Worm (Caenorhabditis elegans) whole organism, L3 larva: ENCODE data around the gene T21C9.6.

ENCODE experiments used
- aly-2 ChIP-seq: fragments of 150-350 bp; optimal IDR thresholded peaks from 2 replicates; lab custom pipeline; 2014; ENCODE audit warnings: missing biosample characterization, missing genetic modification characterization
- ama-1 ChIP-seq: fragments of 150-350 bp; optimal IDR thresholded peaks from 2 replicates; lab custom pipeline; 2018
- ceh-16 ChIP-seq: sonication (generic microtip); optimal IDR thresholded peaks from 2 replicates; lab custom pipeline; 2017; ENCODE audit warnings: missing biosample characterization, missing genetic modification characterization
- ceh-28 ChIP-seq: fragments of 150-350 bp; optimal IDR thresholded peaks from 2 replicates; lab custom pipeline; 2014; ENCODE audit warnings: missing biosample characterization, missing genetic modification reagents, missing genetic modification characterization
- egl-27 ChIP-seq: sonication (generic microtip); optimal IDR thresholded peaks from 4 replicates; lab custom pipeline; 2017; ENCODE audit warnings: missing biosample characterization, missing genetic modification reagents, missing genetic modification characterization
- egl-5 ChIP-seq: fragments of 150-350 bp; optimal IDR thresholded peaks from 2 replicates; lab custom pipeline; 2017; ENCODE audit warnings: missing biosample characterization, missing genetic modification reagents, missing genetic modification characterization, inconsistent platforms
- elt-1 ChIP-seq: fragments of 150-350 bp; optimal IDR thresholded peaks from 2 replicates; lab custom pipeline; 2014; ENCODE audit warnings: missing biosample characterization, missing genetic modification characterization
- elt-2 ChIP-seq: sonication (generic microtip); optimal IDR thresholded peaks from 2 replicates; lab custom pipeline; 2016; ENCODE audit warnings: missing genetic modification reagents, mild to moderate bottlenecking, missing genetic modification characterization, missing compliant biosample characterization
- elt-3 ChIP-seq, 3 experiments: fragments of 150-350 bp in 1 of 3; sonication (generic microtip) in 2 of 3; optimal IDR thresholded peaks; 2 replicates in 2 of 3; 4 replicates in 1 of 3; lab custom pipeline; 2014 to 2017; ENCODE audit warnings: missing biosample characterization in 3 of 3, missing genetic modification characterization in 3 of 3
- eor-1 ChIP-seq, 2 experiments: fragments of 150-350 bp; optimal IDR thresholded peaks; 2 replicates each; lab custom pipeline; 2014 to 2018; ENCODE audit warnings: missing biosample characterization in 2 of 2, missing genetic modification characterization in 2 of 2
- fkh-10 ChIP-seq: sonication (generic microtip); optimal IDR thresholded peaks from 2 replicates; lab custom pipeline; 2017; ENCODE audit warnings: missing biosample characterization, missing genetic modification reagents, missing genetic modification characterization
- fkh-2 ChIP-seq: fragments of 150-350 bp; optimal IDR thresholded peaks from 2 replicates; lab custom pipeline; 2014; ENCODE audit warnings: missing biosample characterization, missing genetic modification reagents, missing genetic modification characterization
- fos-1 ChIP-seq: fragments of 150-350 bp; optimal IDR thresholded peaks from 2 replicates; lab custom pipeline; 2014; ENCODE audit warnings: missing biosample characterization, missing genetic modification characterization
- jun-1 ChIP-seq: fragments of 150-350 bp; optimal IDR thresholded peaks from 2 replicates; lab custom pipeline; 2014; ENCODE audit warnings: missing biosample characterization, missing genetic modification reagents, missing genetic modification characterization
- lin-15B ChIP-seq: fragments of 150-350 bp; optimal IDR thresholded peaks from 2 replicates; lab custom pipeline; 2014; ENCODE audit warnings: missing biosample characterization, missing genetic modification characterization
- lin-39 ChIP-seq: fragments of 150-350 bp; optimal IDR thresholded peaks from 2 replicates; lab custom pipeline; 2018; ENCODE audit warnings: missing biosample characterization, missing genetic modification reagents, missing genetic modification characterization
- lsy-12 ChIP-seq: sonication (generic microtip); optimal IDR thresholded peaks from 2 replicates; lab custom pipeline; 2016; ENCODE audit warnings: mild to moderate bottlenecking, missing genetic modification characterization, missing compliant biosample characterization
- mdl-1 ChIP-seq: fragments of 150-350 bp; optimal IDR thresholded peaks from 2 replicates; lab custom pipeline; 2014; ENCODE audit warnings: missing biosample characterization, missing genetic modification characterization
- mml-1 ChIP-seq: fragments of 150-350 bp; sonication (generic microtip); optimal IDR thresholded peaks from 3 replicates; lab custom pipeline; 2014; ENCODE audit warnings: missing biosample characterization, missing genetic modification characterization
- nhr-11 ChIP-seq: fragments of 150-350 bp; optimal IDR thresholded peaks from 2 replicates; lab custom pipeline; 2014; ENCODE audit warnings: missing biosample characterization, missing genetic modification characterization
- nhr-12 ChIP-seq: fragments of 150-350 bp; optimal IDR thresholded peaks from 2 replicates; lab custom pipeline; 2014; ENCODE audit warnings: missing biosample characterization, missing genetic modification characterization
- nhr-237 ChIP-seq: fragments of 150-350 bp; optimal IDR thresholded peaks from 2 replicates; lab custom pipeline; 2014; ENCODE audit warnings: missing biosample characterization, missing genetic modification characterization
- nhr-28 ChIP-seq: fragments of 150-350 bp; optimal IDR thresholded peaks from 2 replicates; lab custom pipeline; 2014; ENCODE audit warnings: missing biosample characterization, missing genetic modification characterization
- nhr-43 ChIP-seq: sonication (generic microtip); optimal IDR thresholded peaks from 2 replicates; lab custom pipeline; 2016; ENCODE audit warnings: mild to moderate bottlenecking, missing genetic modification characterization, missing compliant biosample characterization; ENCODE audit not compliant: poor library complexity, severe bottlenecking
- nhr-76 ChIP-seq: fragments of 150-350 bp; sonication (generic microtip); optimal IDR thresholded peaks from 5 replicates; lab custom pipeline; 2014; ENCODE audit warnings: missing biosample characterization, missing genetic modification characterization
- nhr-77 ChIP-seq: fragments of 150-350 bp; optimal IDR thresholded peaks from 2 replicates; lab custom pipeline; 2014; ENCODE audit warnings: missing biosample characterization, missing genetic modification characterization
- pha-4 ChIP-seq: fragments of 150-350 bp; optimal IDR thresholded peaks from 2 replicates; lab custom pipeline; 2014; ENCODE audit warnings: missing biosample characterization, missing genetic modification reagents, missing genetic modification characterization
- pqm-1 ChIP-seq: fragments of 150-350 bp; optimal IDR thresholded peaks from 2 replicates; lab custom pipeline; 2017; ENCODE audit warnings: missing biosample characterization, missing genetic modification characterization, inconsistent platforms
- skn-1 ChIP-seq: fragments of 150-350 bp; optimal IDR thresholded peaks from 2 replicates; lab custom pipeline; 2014; ENCODE audit warnings: missing biosample characterization, missing genetic modification characterization
- snpc-4 ChIP-seq: fragments of 150-350 bp; optimal IDR thresholded peaks from 2 replicates; lab custom pipeline; 2014; ENCODE audit warnings: missing biosample characterization, missing genetic modification characterization
- tbx-2 ChIP-seq: sonication (generic microtip); optimal IDR thresholded peaks from 2 replicates; lab custom pipeline; 2016; ENCODE audit warnings: mild to moderate bottlenecking, missing genetic modification characterization, missing compliant biosample characterization
- unc-39 ChIP-seq: sonication (generic microtip); optimal IDR thresholded peaks from 4 replicates; lab custom pipeline; 2017; ENCODE audit warnings: missing biosample characterization, missing genetic modification characterization
- unc-62 ChIP-seq: fragments of 150-350 bp; sonication (generic microtip); optimal IDR thresholded peaks from 4 replicates; lab custom pipeline; 2014; ENCODE audit warnings: missing biosample characterization, missing genetic modification reagents, missing genetic modification characterization

T21C9.6 gene

DNA sequence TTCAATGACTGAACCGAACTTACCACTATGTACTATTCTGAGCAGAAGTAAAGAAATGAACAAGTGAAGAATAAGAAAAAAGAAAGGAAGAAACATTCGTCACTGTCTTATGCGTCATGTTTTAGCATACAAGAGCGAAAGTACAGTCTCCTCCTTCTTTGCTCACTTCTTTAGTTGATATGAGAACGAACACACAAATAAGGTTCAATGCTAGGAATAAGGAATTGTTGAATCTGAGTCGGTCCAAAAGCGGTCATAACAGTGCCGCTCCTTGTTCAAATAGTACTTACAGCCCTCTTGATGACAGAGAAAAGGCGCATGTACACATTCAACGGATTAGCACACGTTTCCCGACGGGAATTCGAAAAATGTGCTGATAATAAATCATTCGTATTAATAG is 42.6 kb upstream of the T21C9.6 start, which contains the start of gene F25D1.8:
Gene F25D1.8, plus strand, starts transcription at position 301 of the 400 bp plus-strand sequence.
- no peak for TF ChIP-seq nhr-76
- peak; percentile 21 for TF ChIP-seq pqm-1 (tag; lab: Kevin White, UChicago)

DNA sequence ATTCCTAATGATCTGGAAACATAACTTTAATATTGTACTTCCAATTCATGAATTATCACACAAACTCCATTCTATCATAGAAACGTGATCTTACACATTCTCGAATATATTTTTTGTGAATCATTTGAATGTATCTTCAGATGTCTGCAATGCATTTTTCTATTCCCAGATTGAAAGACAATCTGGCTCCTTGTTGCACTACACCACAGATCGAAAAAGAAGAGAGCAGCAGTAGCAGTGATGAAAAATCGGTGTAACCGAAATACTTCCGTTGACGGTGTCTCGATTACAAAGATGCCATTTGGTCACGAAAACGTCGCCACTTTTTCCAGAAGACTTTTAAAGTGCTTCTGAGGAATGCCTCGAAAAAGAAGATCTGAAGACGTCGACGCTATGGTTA is 41.7 kb upstream of the T21C9.6 start, which contains the start of gene degt-1:
Gene degt-1, plus strand, starts transcription at position 301 of the 400 bp plus-strand sequence.
- TF ChIP-seq lin-39 (tag; lab: Kevin White, UChicago) = no peak
- no peak for TF ChIP-seq elt-1
- no peak for TF ChIP-seq egl-27 (tag; lab: Kevin White, UChicago)
- TF ChIP-seq elt-2 (tag; lab: Kevin White, UChicago) = no peak
- TF ChIP-seq jun-1 (tag; lab: Kevin White, UChicago) = no peak
- TF ChIP-seq nhr-28 = no peak
- no peak for TF ChIP-seq ama-1 (lab: Kevin White, UChicago)

DNA sequence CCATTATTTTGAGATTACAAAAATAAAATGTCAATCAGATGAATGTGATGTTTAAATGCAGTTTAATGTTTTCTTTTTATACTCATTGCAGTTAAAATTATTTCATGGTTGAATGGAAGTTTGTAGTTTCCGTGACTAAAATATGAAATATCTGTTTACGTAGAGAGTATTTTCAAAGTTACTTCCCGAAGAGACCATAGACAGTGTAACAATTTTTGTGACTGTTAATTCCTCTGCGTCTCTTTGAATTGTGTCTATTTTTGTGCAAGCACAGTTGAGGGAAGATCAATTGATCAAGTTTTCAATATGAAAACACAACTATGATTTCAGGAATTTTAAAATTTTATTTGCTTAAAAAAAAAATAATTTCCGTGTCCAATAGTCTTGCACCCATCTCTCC is 34.9 kb upstream of the T21C9.6 start, which contains the start of gene F25D1.5:
Gene F25D1.5, minus strand, starts transcription at position 35 of the 400 bp plus-strand sequence.
- TF ChIP-seq pqm-1 (tag; lab: Kevin White, UChicago) (peak; percentile 17), nhr-28 (peak; percentile 47), skn-1 (no peak), snpc-4 (tag; lab: Kevin White, UChicago) (no peak), nhr-43 (tag; lab: Kevin White, UChicago) (no peak), lin-39 (tag; lab: Kevin White, UChicago) (no peak), jun-1 (tag; lab: Kevin White, UChicago) (no peak), mml-1 (tag; lab: Kevin White, UChicago) (no peak), fkh-10 (GFP tag; lab: Kevin White, UChicago) (no peak), eor-1 (tag; optimal IDR thresholded peaks at IDR 0.05; lab: Kevin White, UChicago) (no peak), egl-5 (no peak), unc-39 (tag; lab: Kevin White, UChicago) (no peak), pha-4 (tag; lab: Kevin White, UChicago) (no peak), nhr-237 (tag; lab: Kevin White, UChicago) (no peak), nhr-76 (no peak), elt-3 (tag; optimal IDR thresholded peaks at IDR 0.05; lab: Kevin White, UChicago) (no peak), lsy-12 (tag; lab: Kevin White, UChicago) (no peak), elt-2 (tag; lab: Kevin White, UChicago) (peak; percentile 37), nhr-77 (tag; lab: Kevin White, UChicago) (peak; percentile 68)

- TF ChIP-seq ceh-28 (tag; lab: Kevin White, UChicago) (no peak), mml-1 (tag; lab: Kevin White, UChicago) (no peak), lin-15B (tag; lab: Kevin White, UChicago) (no peak), elt-3 (tag; optimal IDR thresholded peaks at IDR 0.05; lab: Kevin White, UChicago) (no peak), skn-1 (no peak), nhr-11 (tag; lab: Kevin White, UChicago) (no peak), nhr-12 (tag; lab: Kevin White, UChicago) (no peak), ama-1 (lab: Kevin White, UChicago) (no peak), aly-2 (no peak), mdl-1 (tag; lab: Kevin White, UChicago) (no peak), unc-62 (no peak), fos-1 (tag; lab: Kevin White, UChicago) (no peak)
Measured at ce11 chrV:10548981-10549380, 32.7 kb upstream of the T21C9.6 start, which contains the start of gene srd-34. TSS of gene srd-34 (minus strand) at chrV:10549081.

- TF ChIP-seq fkh-2 (tag; lab: Kevin White, UChicago) = no peak
- TF ChIP-seq mdl-1 (tag; lab: Kevin White, UChicago) = no peak
- no peak for TF ChIP-seq skn-1
- no peak for TF ChIP-seq ceh-28 (tag; lab: Kevin White, UChicago)
Measured at ce11 chrV:10549717-10550116, 32.0 kb upstream of the T21C9.6 start, which contains the start of gene F32G8.2. TSS of gene F32G8.2 (plus strand) at chrV:10550017.

- TF ChIP-seq unc-62 (no peak), nhr-237 (tag; lab: Kevin White, UChicago) (no peak), fos-1 (tag; lab: Kevin White, UChicago) (no peak), fkh-10 (GFP tag; lab: Kevin White, UChicago) (no peak), ceh-16 (tag; lab: Kevin White, UChicago) (no peak), snpc-4 (tag; lab: Kevin White, UChicago) (no peak), tbx-2 (tag; lab: Kevin White, UChicago) (no peak)
- TF ChIP-seq, all 47 proteins: peak for 0
Measured at ce11 chrV:10555239-10555638, 26.4 kb upstream of the T21C9.6 start, which contains the start of gene F32G8.3. TSS of gene F32G8.3 (minus strand) at chrV:10555339.
